Fruit fly (Drosophila melanogaster) whole organism, embryonic: ENCODE measurements around the gene CG15498.

Experiments used
- Adf1 ChIP-seq: fragments of 200-800 bp; sonication (Bioruptor generic); IDR thresholded peaks from 2 replicates; pipeline ENCODE4 v1.3.6; 2022; ENCODE audit warnings: missing biosample characterization, missing genetic modification characterization
- Aef1 ChIP-seq: fragments of 200-800 bp; sonication (Bioruptor generic); IDR thresholded peaks from 3 replicates; pipeline ENCODE4 v1.3.6; 2022; ENCODE audit warnings: missing biosample characterization, missing genetic modification characterization
- Asciz ChIP-seq: fragments of 200-800 bp; sonication (Bioruptor generic); optimal IDR thresholded peaks from 2 replicates; lab custom pipeline; 2017; ENCODE audit warnings: missing biosample characterization, mild to moderate bottlenecking, missing genetic modification characterization, missing genetic modification reagents
- B-H1 ChIP-seq: fragments of 200-800 bp; sonication (Bioruptor generic); IDR thresholded peaks from 3 replicates; pipeline ENCODE4 v1.3.6; 2022; ENCODE audit warnings: missing biosample characterization, missing genetic modification characterization
- CG10274 ChIP-seq: fragments of 200-800 bp; sonication (Bioruptor generic); optimal IDR thresholded peaks from 3 replicates; lab custom pipeline; 2017; ENCODE audit warnings: missing biosample characterization, mild to moderate bottlenecking, missing genetic modification characterization
- CG10431 ChIP-seq: fragments of 200-800 bp; sonication (Bioruptor generic); optimal IDR thresholded peaks from 3 replicates; lab custom pipeline; 2018; ENCODE audit warnings: missing biosample characterization, mild to moderate bottlenecking, missing genetic modification characterization
- CG12155 ChIP-seq: fragments of 200-800 bp; sonication (Bioruptor generic); optimal IDR thresholded peaks from 3 replicates; lab custom pipeline; 2016; ENCODE audit warnings: missing biosample characterization, missing genetic modification characterization
- CG16779 ChIP-seq: fragments of 200-800 bp; sonication (Bioruptor generic); IDR thresholded peaks from 2 replicates; pipeline ENCODE4 v1.3.6; 2022; ENCODE audit warnings: missing biosample characterization, missing genetic modification characterization
- CG2199 ChIP-seq: fragments of 200-800 bp; sonication (Bioruptor generic); IDR thresholded peaks from 3 replicates; pipeline ENCODE4 v1.3.6; 2022; ENCODE audit warnings: missing biosample characterization, missing genetic modification characterization
- CG2678 ChIP-seq: fragments of 200-800 bp; sonication (Bioruptor generic); optimal IDR thresholded peaks from 3 replicates; lab custom pipeline; 2019; ENCODE audit warnings: missing biosample characterization, mild to moderate bottlenecking, missing genetic modification characterization, moderate library complexity
- CG30431 ChIP-seq: fragments of 200-800 bp; sonication (Bioruptor generic); optimal IDR thresholded peaks from 2 replicates; lab custom pipeline; 2017; ENCODE audit warnings: missing biosample characterization, missing genetic modification characterization
- CG31224 ChIP-seq: fragments of 200-800 bp; sonication (Bioruptor generic); IDR thresholded peaks from 2 replicates; pipeline ENCODE4 v1.3.6; 2022; ENCODE audit warnings: missing biosample characterization, missing genetic modification characterization
- CG33213 ChIP-seq: fragments of 200-800 bp; sonication (Bioruptor generic); optimal IDR thresholded peaks from 3 replicates; lab custom pipeline; 2016; ENCODE audit warnings: missing biosample characterization, missing genetic modification characterization
- CG34376 ChIP-seq: fragments of 200-800 bp; sonication (Bioruptor generic); optimal IDR thresholded peaks from 2 replicates; lab custom pipeline; 2018; ENCODE audit warnings: missing biosample characterization, mild to moderate bottlenecking, missing genetic modification characterization
- CG6689 ChIP-seq: fragments of 200-800 bp; sonication (Bioruptor generic); IDR thresholded peaks from 2 replicates; pipeline ENCODE4 v1.3.6; 2022; ENCODE audit warnings: missing biosample characterization, missing genetic modification characterization
- CG7271 ChIP-seq: fragments of 200-800 bp; sonication (Bioruptor generic); optimal IDR thresholded peaks from 2 replicates; lab custom pipeline; 2018; ENCODE audit warnings: missing biosample characterization, mild to moderate bottlenecking, missing genetic modification characterization, moderate library complexity
- CG8359 ChIP-seq: fragments of 200-800 bp; sonication (Bioruptor generic); optimal IDR thresholded peaks from 2 replicates; lab custom pipeline; 2017; ENCODE audit warnings: missing biosample characterization, mild to moderate bottlenecking, missing genetic modification characterization, borderline replicate concordance
- CG8388 ChIP-seq: fragments of 200-800 bp; sonication (Bioruptor generic); optimal IDR thresholded peaks from 2 replicates; lab custom pipeline; 2019; ENCODE audit warnings: missing biosample characterization, mild to moderate bottlenecking, missing genetic modification characterization, moderate library complexity
- CG8944 ChIP-seq: fragments of 200-800 bp; sonication (Bioruptor generic); optimal IDR thresholded peaks from 3 replicates; lab custom pipeline; 2016; ENCODE audit warnings: missing biosample characterization, missing genetic modification characterization
- CG9797 ChIP-seq: fragments of 200-800 bp; sonication (Bioruptor generic); optimal IDR thresholded peaks from 3 replicates; lab custom pipeline; 2018; ENCODE audit warnings: missing biosample characterization, mild to moderate bottlenecking, missing genetic modification characterization
- CrebB ChIP-seq: fragments of 200-800 bp; sonication (Bioruptor generic); optimal IDR thresholded peaks from 3 replicates; lab custom pipeline; 2018; ENCODE audit warnings: missing biosample characterization, mild to moderate bottlenecking, missing genetic modification characterization
- Dip2 ChIP-seq: fragments of 200-800 bp; sonication (Bioruptor generic); IDR thresholded peaks from 2 replicates; pipeline ENCODE4 v1.3.6; 2022; ENCODE audit warnings: missing biosample characterization, missing genetic modification characterization
- Dip3 ChIP-seq: fragments of 200-800 bp; sonication (Bioruptor generic); optimal IDR thresholded peaks from 3 replicates; lab custom pipeline; 2016; ENCODE audit warnings: missing biosample characterization, missing genetic modification characterization
- Dll ChIP-seq: fragments of 200-800 bp; sonication (Bioruptor generic); IDR thresholded peaks from 4 replicates; pipeline ENCODE4 v1.3.6; 2022; ENCODE audit warnings: missing biosample characterization, missing genetic modification characterization; ENCODE audit not compliant: partially characterized antibody
- Doc2 ChIP-seq: fragments of 200-800 bp; sonication (Bioruptor generic); IDR thresholded peaks from 2 replicates; pipeline ENCODE4 v1.3.6; 2022; ENCODE audit warnings: missing biosample characterization, missing genetic modification characterization
- Dref ChIP-seq: fragments of 200-800 bp; sonication (Bioruptor generic); IDR thresholded peaks from 2 replicates; pipeline ENCODE4 v1.3.6; 2022; ENCODE audit warnings: missing biosample characterization, missing genetic modification characterization
- H2.0 ChIP-seq: fragments of 200-800 bp; sonication (Bioruptor generic); IDR thresholded peaks from 2 replicates; pipeline ENCODE4 v1.3.6; 2022; ENCODE audit warnings: missing biosample characterization, missing genetic modification characterization
- Hr39 ChIP-seq: fragments of >200 bp; optimal IDR thresholded peaks from 2 replicates; lab custom pipeline; 2017
- Jarid2 ChIP-seq: fragments of 200-800 bp; sonication (Bioruptor generic); optimal IDR thresholded peaks from 3 replicates; lab custom pipeline; 2017; ENCODE audit warnings: mild to moderate bottlenecking, missing biosample characterization, missing genetic modification reagents, missing genetic modification characterization
- Kr ChIP-seq: fragments of 200-800 bp; sonication (Bioruptor generic); optimal IDR thresholded peaks from 2 replicates; lab custom pipeline; 2017; ENCODE audit warnings: missing biosample characterization, mild to moderate bottlenecking, missing genetic modification characterization
- Oli ChIP-seq: fragments of 200-800 bp; sonication (Bioruptor generic); optimal IDR thresholded peaks from 2 replicates; lab custom pipeline; 2018; ENCODE audit warnings: missing biosample characterization, mild to moderate bottlenecking, missing genetic modification characterization, moderate library complexity
- Opbp ChIP-seq: fragments of 200-800 bp; sonication (Bioruptor generic); IDR thresholded peaks from 3 replicates; pipeline ENCODE4 v1.3.6; 2022; ENCODE audit warnings: missing biosample characterization, missing genetic modification characterization; ENCODE audit not compliant: partially characterized antibody
- Xrp1 ChIP-seq: fragments of 200-800 bp; sonication (Bioruptor generic); IDR thresholded peaks from 2 replicates; pipeline ENCODE4 v1.3.6; 2022; ENCODE audit warnings: missing biosample characterization, missing genetic modification characterization
- ac ChIP-seq: fragments of 200-800 bp; sonication (Bioruptor generic); optimal IDR thresholded peaks from 3 replicates; lab custom pipeline; 2017; ENCODE audit warnings: missing biosample characterization, mild to moderate bottlenecking, missing genetic modification characterization
- bcd ChIP-seq: fragments of 200-800 bp; sonication (Bioruptor generic); optimal IDR thresholded peaks from 2 replicates; lab custom pipeline; 2017; ENCODE audit warnings: missing biosample characterization, mild to moderate bottlenecking, missing genetic modification characterization
- chif ChIP-seq, 2 experiments: fragments of 200-800 bp; sonication (Bioruptor generic); optimal IDR thresholded peaks; 3 replicates each; lab custom pipeline; 2016; ENCODE audit warnings: missing biosample characterization in 2 of 2, missing genetic modification characterization in 2 of 2
- chinmo ChIP-seq: fragments of 200-800 bp; sonication (Bioruptor generic); IDR thresholded peaks from 4 replicates; pipeline ENCODE4 v1.3.6; 2022; ENCODE audit warnings: missing biosample characterization, missing genetic modification characterization; ENCODE audit not compliant: partially characterized antibody
- ci ChIP-seq: fragments of 200-800 bp; sonication (Bioruptor generic); IDR thresholded peaks from 3 replicates; pipeline ENCODE4 v1.3.6; 2022; ENCODE audit warnings: missing biosample characterization, missing genetic modification characterization
- dimm ChIP-seq: fragments of 200-800 bp; sonication (Bioruptor generic); IDR thresholded peaks from 2 replicates; pipeline ENCODE4 v1.3.6; 2022; ENCODE audit warnings: missing biosample characterization, missing genetic modification characterization
- ewg ChIP-seq: fragments of 200-800 bp; sonication (Bioruptor generic); optimal IDR thresholded peaks from 3 replicates; lab custom pipeline; 2017; ENCODE audit warnings: mild to moderate bottlenecking, missing biosample characterization, missing genetic modification reagents, missing genetic modification characterization
- gt ChIP-seq: fragments of 200-800 bp; sonication (Bioruptor generic); IDR thresholded peaks from 2 replicates; pipeline ENCODE4 v1.3.6; 2022; ENCODE audit warnings: missing biosample characterization, missing genetic modification characterization
- maf-S ChIP-seq: fragments of 200-800 bp; sonication (Bioruptor generic); optimal IDR thresholded peaks from 2 replicates; lab custom pipeline; 2016; ENCODE audit warnings: missing biosample characterization, missing genetic modification characterization
- nau ChIP-seq: fragments of 200-800 bp; sonication (Bioruptor generic); optimal IDR thresholded peaks from 3 replicates; lab custom pipeline; 2017; ENCODE audit warnings: missing biosample characterization, mild to moderate bottlenecking, missing genetic modification characterization, missing genetic modification reagents
- nom ChIP-seq: fragments of 200-800 bp; sonication (Bioruptor generic); optimal IDR thresholded peaks from 2 replicates; lab custom pipeline; 2017; ENCODE audit warnings: missing biosample characterization, missing genetic modification characterization, mild to moderate bottlenecking, moderate library complexity, missing genetic modification reagents
- otp ChIP-seq: fragments of 200-800 bp; sonication (Bioruptor generic); IDR thresholded peaks from 3 replicates; pipeline ENCODE4, ENCODE4 v1.3.6; 2022; ENCODE audit warnings: missing biosample characterization, missing genetic modification characterization
- phol ChIP-seq: fragments of 200-800 bp; sonication (Bioruptor generic); optimal IDR thresholded peaks from 3 replicates; lab custom pipeline; 2018; ENCODE audit warnings: missing biosample characterization, mild to moderate bottlenecking, missing genetic modification characterization, moderate library complexity
- pita ChIP-seq: fragments of 200-800 bp; sonication (Bioruptor generic); optimal IDR thresholded peaks from 2 replicates; lab custom pipeline; 2017; ENCODE audit warnings: missing biosample characterization, mild to moderate bottlenecking, missing genetic modification characterization
- shn ChIP-seq: fragments of 200-800 bp; sonication (Bioruptor generic); optimal IDR thresholded peaks from 3 replicates; lab custom pipeline; 2016; ENCODE audit warnings: missing biosample characterization, missing genetic modification characterization
- sisA ChIP-seq: fragments of 200-800 bp; sonication (Bioruptor generic); IDR thresholded peaks from 2 replicates; pipeline ENCODE4 v1.3.6; 2022; ENCODE audit warnings: missing biosample characterization, missing genetic modification characterization
- sqz ChIP-seq: fragments of 200-800 bp; sonication (Bioruptor generic); optimal IDR thresholded peaks from 3 replicates; lab custom pipeline; 2018; ENCODE audit warnings: missing biosample characterization, mild to moderate bottlenecking, missing genetic modification characterization
- tna ChIP-seq: fragments of 200-800 bp; sonication (Bioruptor generic); IDR thresholded peaks from 2 replicates; pipeline ENCODE4 v1.3.6; 2022; ENCODE audit warnings: missing biosample characterization, missing genetic modification characterization; ENCODE audit not compliant: partially characterized antibody
- wdn ChIP-seq: fragments of 200-800 bp; sonication (Bioruptor generic); IDR thresholded peaks from 2 replicates; pipeline ENCODE4 v1.3.6; 2022; ENCODE audit warnings: missing biosample characterization, missing genetic modification characterization

Gene CG15498

DNA sequence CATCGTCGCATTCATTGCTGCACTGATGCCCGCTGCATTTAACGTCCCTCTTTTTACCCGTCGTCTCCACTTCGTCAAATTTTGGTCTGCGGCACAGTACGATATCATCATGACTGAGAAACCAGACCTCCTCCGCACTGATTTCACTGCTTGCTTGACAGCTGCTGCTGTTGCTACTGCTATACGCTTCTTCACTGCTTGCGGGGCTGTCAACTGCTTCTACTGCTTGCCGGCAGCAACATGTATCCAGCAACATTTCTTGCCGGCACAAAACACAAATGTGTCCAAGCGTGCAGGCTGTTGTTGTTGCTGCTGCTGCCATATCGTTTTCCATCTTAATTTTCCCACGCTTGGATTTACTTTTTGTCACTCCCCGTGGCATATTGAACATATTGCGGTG, 11.1 kb upstream of the CG15498 start (continued):
- TF ChIP-seq ewg (peak; percentile 24), CG34376 (GFP tag; lab: Kevin White, UChicago) (no peak), CG8944 (GFP tag; lab: Kevin White, UChicago) (no peak), bcd (GFP tag; lab: Kevin White, UChicago) (no peak), chif (GFP tag; optimal IDR thresholded peaks at IDR 0.05; lab: Kevin White, UChicago) (peak in 1 of 2 experiments; percentile 30), CG8388 (GFP tag; lab: Kevin White, UChicago) (no peak), Asciz (no peak), CG7271 (tag; lab: Kevin White, UChicago) (no peak), Aef1 (GFP tag; lab: Robert Waterston, UW) (no peak), CG2199 (peak; percentile 99), CG6689 (GFP tag; lab: Robert Waterston, UW) (no peak), CG10274 (GFP tag; lab: Kevin White, UChicago) (no peak), sisA (no peak), Xrp1 (GFP tag; lab: Robert Waterston, UW) (peak; percentile 14; the same call in 1 of the 2 replicates), pita (GFP tag; lab: Kevin White, UChicago) (no peak), sqz (GFP tag; lab: Kevin White, UChicago) (no peak), CG8359 (no peak), nom (no peak), Oli (tag; lab: Kevin White, UChicago) (no peak), CG33213 (GFP tag; lab: Kevin White, UChicago) (no peak), CG30431 (GFP tag; lab: Kevin White, UChicago) (no peak), Opbp (peak; percentile 65; the same call in 2 of the 3 replicates), Dll (GFP tag; lab: Robert Waterston, UW) (0 out of 4 replicates have a peak, but pooled peaks have one; percentile 33), gt (no peak), dimm (GFP tag; lab: Robert Waterston, UW) (no peak), Kr (GFP tag; lab: Kevin White, UChicago) (no peak), Dip3 (GFP tag; lab: Kevin White, UChicago) (peak; percentile 11), CG2678 (tag; lab: Kevin White, UChicago) (no peak), CrebB (no peak), Dip2 (GFP tag; lab: Robert Waterston, UW) (no peak), CG16779 (GFP tag; lab: Robert Waterston, UW) (0 out of 2 replicates have a peak, but pooled peaks have one; percentile 34), ci (GFP tag; lab: Robert Waterston, UW) (peak; percentile 63; the same call in 1 of the 3 replicates), nau (no peak), Doc2 (no peak), ac (GFP tag; lab: Kevin White, UChicago) (peak; percentile 24), CG12155 (GFP tag; lab: Kevin White, UChicago) (peak; percentile 5), chinmo (GFP tag; lab: Robert Waterston, UW) (peak; percentile 98), maf-S (GFP tag; lab: Kevin White, UChicago) (no peak), otp (GFP tag; lab: Robert Waterston, UW) (no peak), tna (peak; percentile 51; the same call in 1 of the 2 replicates), Hr39 (lab: Kevin White, UChicago) (no peak), Adf1 (GFP tag; lab: Robert Waterston, UW) (peak; percentile 79), B-H1 (GFP tag; lab: Robert Waterston, UW) (no peak), wdn (GFP tag; lab: Robert Waterston, UW) (no peak), Jarid2 (GFP tag; lab: Kevin White, UChicago) (peak; percentile 59), H2.0 (GFP tag; lab: Robert Waterston, UW) (no peak), shn (GFP tag; lab: Kevin White, UChicago) (no peak), Dref (no peak), CG31224 (no peak), phol (tag; lab: Kevin White, UChicago) (peak; percentile 22), CG9797 (GFP tag; lab: Kevin White, UChicago) (no peak), CG10431 (GFP tag; lab: Kevin White, UChicago) (no peak)
